Fruit fly (Drosophila melanogaster) whole organism, pupa: ENCODE data around the gene CG14221.

Source experiments
- CG10348 ChIP-seq: fragments of 200-800 bp; sonication (Bioruptor generic); IDR thresholded peaks from 2 replicates; pipeline ENCODE4 v1.3.6; 2022; ENCODE audit warnings: missing biosample characterization, missing genetic modification characterization
- CG12605 ChIP-seq: fragments of 200-800 bp; sonication (Bioruptor generic); IDR thresholded peaks from 2 replicates; pipeline ENCODE4 v1.3.6; 2022; ENCODE audit warnings: missing biosample characterization, missing genetic modification characterization
- CG13204 ChIP-seq: fragments of 200-800 bp; sonication (Bioruptor generic); optimal IDR thresholded peaks from 2 replicates; lab custom pipeline; 2018; ENCODE audit warnings: missing biosample characterization, mild to moderate bottlenecking, missing genetic modification characterization, moderate library complexity
- CG14655 ChIP-seq: fragments of 200-800 bp; sonication (Bioruptor generic); optimal IDR thresholded peaks from 3 replicates; lab custom pipeline; 2017; ENCODE audit warnings: mild to moderate bottlenecking, missing biosample characterization, missing genetic modification reagents, missing genetic modification characterization
- CG15710 ChIP-seq: fragments of 200-800 bp; sonication (Bioruptor generic); optimal IDR thresholded peaks from 2 replicates; lab custom pipeline; 2018; ENCODE audit warnings: missing biosample characterization, mild to moderate bottlenecking, missing genetic modification characterization, moderate library complexity
- CG17806 ChIP-seq: fragments of 200-800 bp; sonication (Bioruptor generic); optimal IDR thresholded peaks from 2 replicates; lab custom pipeline; 2018; ENCODE audit warnings: missing biosample characterization, mild to moderate bottlenecking, missing genetic modification characterization, moderate library complexity
- CG32121 ChIP-seq: fragments of 200-800 bp; sonication (Bioruptor generic); IDR thresholded peaks from 2 replicates; pipeline ENCODE4 v1.3.6; 2022; ENCODE audit warnings: missing biosample characterization, missing genetic modification characterization
- CG34367 ChIP-seq: fragments of 200-800 bp; sonication (Bioruptor generic); optimal IDR thresholded peaks from 2 replicates; lab custom pipeline; 2018; ENCODE audit warnings: missing biosample characterization, mild to moderate bottlenecking, missing genetic modification characterization
- CG4496 ChIP-seq: fragments of 200-800 bp; sonication (Bioruptor generic); IDR thresholded peaks from 3 replicates; pipeline ENCODE4 v1.3.6; 2022; ENCODE audit warnings: missing biosample characterization, missing genetic modification characterization
- CG8159 ChIP-seq: fragments of 200-800 bp; sonication (Bioruptor generic); optimal IDR thresholded peaks from 3 replicates; lab custom pipeline; 2018; ENCODE audit warnings: missing biosample characterization, mild to moderate bottlenecking, missing genetic modification characterization, moderate library complexity
- CG8301 ChIP-seq: fragments of 200-800 bp; sonication (Bioruptor generic); optimal IDR thresholded peaks from 2 replicates; lab custom pipeline; 2018; ENCODE audit warnings: missing biosample characterization, mild to moderate bottlenecking, missing genetic modification characterization
- CG9948 ChIP-seq: fragments of 200-800 bp; sonication (Bioruptor generic); optimal IDR thresholded peaks from 2 replicates; lab custom pipeline; 2018; ENCODE audit warnings: missing biosample characterization, mild to moderate bottlenecking, missing genetic modification characterization, moderate library complexity
- D1 ChIP-seq: fragments of 200-800 bp; sonication (Bioruptor generic); optimal IDR thresholded peaks from 2 replicates; lab custom pipeline; 2018; ENCODE audit warnings: missing biosample characterization, mild to moderate bottlenecking, missing genetic modification characterization, moderate library complexity
- EcR ChIP-seq: fragments of 200-800 bp; sonication (Bioruptor generic); optimal IDR thresholded peaks from 3 replicates; lab custom pipeline; 2019; ENCODE audit warnings: missing biosample characterization, missing genetic modification characterization, mild to moderate bottlenecking, moderate library complexity, missing genetic modification reagents
- Ets98B ChIP-seq: fragments of 200-800 bp; sonication (Bioruptor generic); IDR thresholded peaks from 2 replicates; pipeline ENCODE4 v1.3.6; 2022; ENCODE audit warnings: missing biosample characterization, missing genetic modification characterization
- Pif1A ChIP-seq: fragments of 200-800 bp; sonication (Bioruptor generic); optimal IDR thresholded peaks from 3 replicates; lab custom pipeline; 2016; ENCODE audit warnings: missing biosample characterization, missing genetic modification characterization
- Pif1B ChIP-seq: fragments of 200-800 bp; sonication (Bioruptor generic); optimal IDR thresholded peaks from 3 replicates; lab custom pipeline; 2016; ENCODE audit warnings: missing biosample characterization, missing genetic modification characterization
- Snoo ChIP-seq: fragments of 200-800 bp; sonication (Bioruptor generic); optimal IDR thresholded peaks from 3 replicates; lab custom pipeline; 2017; ENCODE audit warnings: missing biosample characterization, mild to moderate bottlenecking, missing genetic modification characterization, inconsistent platforms
- fd96Ca ChIP-seq: fragments of 200-800 bp; sonication (Bioruptor generic); IDR thresholded peaks from 3 replicates; pipeline ENCODE4 v1.3.6; 2022; ENCODE audit warnings: missing biosample characterization, missing genetic modification characterization
- gl ChIP-seq: fragments of 200-800 bp; sonication (Bioruptor generic); optimal IDR thresholded peaks from 2 replicates; lab custom pipeline; 2018; ENCODE audit warnings: missing biosample characterization, mild to moderate bottlenecking, missing genetic modification characterization
- rn ChIP-seq: fragments of 200-800 bp; sonication (Bioruptor generic); IDR thresholded peaks from 2 replicates; pipeline ENCODE4 v1.3.6; 2022; ENCODE audit warnings: missing biosample characterization, missing genetic modification characterization

CG14221 gene

DNA sequence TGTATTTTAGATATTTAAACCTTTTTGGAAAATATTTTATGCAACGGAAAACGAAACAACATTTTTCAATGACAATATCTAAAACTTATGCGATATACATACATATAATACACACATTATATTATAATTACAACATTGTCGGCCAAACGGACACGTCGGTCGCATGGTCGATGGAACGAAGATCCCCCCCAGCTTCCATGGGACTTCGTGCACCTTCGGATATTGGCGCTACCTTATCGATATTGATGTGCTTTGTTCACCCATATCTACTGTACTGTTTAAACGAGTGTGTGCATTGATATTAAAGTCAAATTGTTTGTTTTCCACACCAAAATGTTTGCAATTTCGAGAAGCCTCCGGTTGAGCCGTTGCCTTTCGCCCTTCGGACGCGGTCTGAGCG, 4.4 kb upstream of the CG14221 start, which contains the start of gene CG14212:
Gene CG14212, plus strand, starts transcription at position 301 of the 400 bp plus-strand sequence.
- TF ChIP-seq EcR (GFP tag; lab: Kevin White, UChicago): no peak
- no peak for TF ChIP-seq CG10348
- TF ChIP-seq CG12605 (GFP tag; lab: Robert Waterston, UW): no peak
- TF ChIP-seq gl (tag; lab: Kevin White, UChicago): no peak
- no peak for TF ChIP-seq CG9948 (tag; lab: Kevin White, UChicago)
- TF ChIP-seq CG13204: no peak
- TF ChIP-seq Snoo: no peak
- TF ChIP-seq CG8159: no peak
- no peak for TF ChIP-seq Pif1B (GFP tag; lab: Kevin White, UChicago)
- TF ChIP-seq CG15710: no peak
- no peak for TF ChIP-seq Ets98B
- no peak for TF ChIP-seq CG8301 (tag; lab: Kevin White, UChicago)
- no peak for TF ChIP-seq Pif1A (GFP tag; lab: Kevin White, UChicago)
- no peak for TF ChIP-seq CG17806 (tag; lab: Kevin White, UChicago)
- TF ChIP-seq CG32121 (GFP tag; lab: Robert Waterston, UW): no peak
- no peak for TF ChIP-seq CG34367
- TF ChIP-seq rn: no peak
- TF ChIP-seq CG14655 (GFP tag; lab: Kevin White, UChicago): no peak

dm6 chrX:19622924-19623323, 1.9 kb upstream of the CG14221 start, which contains the start of the genes Naa20A and MKP-4:
TSS of gene Naa20A (minus strand) at chrX:19623074.
TSS of gene MKP-4 (plus strand) at chrX:19623114.
- TF ChIP-seq Pif1A (GFP tag; lab: Kevin White, UChicago): no peak

dm6 chrX:19618183-19618740, 2.8 kb downstream of the CG14221 start, which contains the start of the genes Pstk and Tim9b:
TSS of gene Pstk (minus strand) at chrX:19618537.
TSS of gene Tim9b (minus strand) at chrX:19618537.
- TF ChIP-seq rn: no peak

dm6 chrX:19615990-19616663, 4.9 kb downstream of the CG14221 start, which contains the start of gene CG14210:
TSS of gene CG14210 (plus strand) at chrX:19616196.
- TF ChIP-seq CG12605 (GFP tag; lab: Robert Waterston, UW) (no peak), Pif1A (GFP tag; lab: Kevin White, UChicago) (no peak), CG17806 (tag; lab: Kevin White, UChicago) (no peak), CG10348 (no peak), Snoo (no peak)

DNA sequence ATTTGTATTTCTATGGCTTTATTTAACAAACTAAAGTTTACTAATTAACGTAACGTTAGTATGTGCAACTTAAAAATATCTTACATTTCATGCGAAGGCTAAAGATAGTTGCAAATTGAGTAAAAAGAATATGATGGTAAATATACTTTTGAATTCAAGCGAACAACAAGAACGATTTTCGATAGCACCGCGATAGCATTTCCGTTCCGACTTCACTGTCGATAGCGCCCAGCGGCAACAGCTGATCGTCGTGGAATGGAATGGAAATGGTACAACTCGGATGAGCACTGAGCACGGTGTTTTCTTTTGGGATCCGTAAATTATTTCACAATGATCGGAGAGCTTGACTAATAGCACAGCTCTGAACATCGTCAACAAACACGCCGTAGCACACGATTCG, 7.6 kb downstream of the CG14221 start:
- TF ChIP-seq CG9948 (tag; lab: Kevin White, UChicago) (no peak), CG17806 (tag; lab: Kevin White, UChicago) (no peak), CG34367 (peak; percentile 45), D1 (tag; lab: Kevin White, UChicago) (no peak), Pif1A (GFP tag; lab: Kevin White, UChicago) (no peak), CG12605 (GFP tag; lab: Robert Waterston, UW) (peak; percentile 57), fd96Ca (GFP tag; lab: Robert Waterston, UW) (no peak), CG10348 (no peak), CG4496 (GFP tag; lab: Robert Waterston, UW) (peak; percentile 83), rn (no peak), CG14655 (GFP tag; lab: Kevin White, UChicago) (no peak), EcR (GFP tag; lab: Kevin White, UChicago) (no peak), Pif1B (GFP tag; lab: Kevin White, UChicago) (no peak), gl (tag; lab: Kevin White, UChicago) (peak; percentile 34), CG13204 (no peak), CG32121 (GFP tag; lab: Robert Waterston, UW) (no peak), Ets98B (peak; percentile 10; the same call in 1 of the 2 replicates), CG8301 (tag; lab: Kevin White, UChicago) (no peak), CG8159 (no peak), Snoo (peak; percentile 60), CG15710 (no peak)

DNA sequence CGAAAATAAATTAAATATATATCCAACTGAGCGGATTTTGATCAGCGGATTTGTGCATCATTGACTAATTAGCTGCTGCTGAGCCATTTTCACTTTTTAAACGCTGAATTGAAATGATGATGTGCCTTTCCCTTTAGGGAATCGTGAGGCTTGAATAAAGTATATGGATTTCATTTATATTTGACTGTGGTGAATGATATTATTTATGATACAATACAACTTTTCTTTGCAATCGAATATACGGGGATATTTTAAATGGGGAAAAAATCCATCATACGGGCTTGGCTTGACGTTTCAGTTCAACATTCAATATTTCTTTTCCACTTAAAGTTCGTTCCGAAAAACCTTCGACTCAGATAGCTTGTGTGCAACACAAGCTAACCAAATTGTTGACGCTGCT, 9.8 kb downstream of the CG14221 start, which contains the start of the genes Shawn and Tyler:
Gene Shawn, plus strand, starts transcription at position 301 of the 400 bp plus-strand sequence.
Gene Tyler, plus strand, starts transcription at position 301 of the 400 bp plus-strand sequence.
- TF ChIP-seq Pif1B (GFP tag; lab: Kevin White, UChicago) (no peak), CG17806 (tag; lab: Kevin White, UChicago) (no peak), CG14655 (GFP tag; lab: Kevin White, UChicago) (no peak)

dm6 chrX:19608042-19608609, 12.9 kb downstream of the CG14221 start:
- TF ChIP-seq CG4496 (GFP tag; lab: Robert Waterston, UW): no peak
- TF ChIP-seq EcR (GFP tag; lab: Kevin White, UChicago): peak; percentile 51
